Fruit fly (Drosophila melanogaster): ENCODE results near the gene CG9525.

The CG9525 gene

DNA sequence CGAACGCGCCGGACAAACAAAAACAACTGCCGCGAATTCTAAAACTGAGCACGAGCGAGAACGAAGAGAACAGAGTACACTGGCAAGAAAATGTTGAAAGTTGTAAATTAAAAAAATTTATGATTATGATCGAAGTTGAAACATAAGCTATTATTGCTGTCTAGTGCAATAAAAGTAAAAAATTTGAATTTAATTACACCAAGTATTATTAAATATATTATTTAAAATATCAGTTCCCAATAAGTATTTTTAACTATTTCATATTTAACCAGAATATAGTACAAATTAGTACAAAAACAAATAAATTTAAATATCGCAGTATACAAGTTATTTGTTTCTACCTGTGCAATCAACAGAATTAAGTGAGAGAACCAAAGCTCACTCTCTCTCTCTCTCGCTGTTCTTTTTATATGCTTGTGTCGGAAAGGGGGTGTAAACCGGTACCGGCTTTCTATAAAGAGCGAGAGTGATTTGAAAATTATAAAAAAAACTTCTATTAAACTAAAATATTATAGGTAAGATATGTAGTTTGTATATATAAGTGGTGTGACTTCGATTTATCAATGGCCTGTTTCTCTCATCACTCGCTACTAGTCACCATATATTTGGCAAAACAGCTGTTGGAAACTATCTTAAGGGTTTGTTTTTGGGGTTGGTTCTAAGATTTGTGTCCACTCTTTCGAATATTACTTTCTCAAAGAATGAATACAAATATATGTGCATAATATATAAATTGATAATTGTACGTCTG lies 10.8 kb downstream of the CG9525 start, which contains the start of gene C1GalTA (continued):
- TF ChIP-seq CG7928 (GFP tag; optimal IDR thresholded peaks at IDR 0.05) (peak; percentile 75), CG2120 (GFP tag; optimal IDR thresholded peaks at IDR 0.05) (peak; percentile 89), CG10431 (GFP tag; optimal IDR thresholded peaks at IDR 0.05) (peak; percentile 94), ac (GFP tag; optimal IDR thresholded peaks at IDR 0.05) (peak; percentile 63), CG4282 (GFP tag; optimal IDR thresholded peaks at IDR 0.05) (no peak), eyg (GFP tag; optimal IDR thresholded peaks at IDR 0.05) (peak; percentile 40), luna (GFP tag; optimal IDR thresholded peaks at IDR 0.05) (no peak), p53 (GFP tag; optimal IDR thresholded peaks at IDR 0.05) (no peak), Bteb2 (GFP tag; optimal IDR thresholded peaks at IDR 0.05) (peak; percentile 78), CG15269 (tag; optimal IDR thresholded peaks at IDR 0.05) (peak; percentile 99), CG18011 (GFP tag; optimal IDR thresholded peaks at IDR 0.05) (peak; percentile 79), toy (GFP tag; IDR thresholded peaks at IDR 0.05) (peak; percentile 90), Sox100B (GFP tag; optimal IDR thresholded peaks at IDR 0.05) (peak; percentile 99), btn (GFP tag; optimal IDR thresholded peaks at IDR 0.05) (no peak), amos (GFP tag; IDR thresholded peaks at IDR 0.05; ENCODE audit: partially characterized antibody) (no peak), ash1 (GFP tag; optimal IDR thresholded peaks at IDR 0.05) (no peak), CG11093 (GFP tag; IDR thresholded peaks at IDR 0.05) (peak; percentile 90), E2f1 (GFP tag; IDR thresholded peaks at IDR 0.05) (peak; percentile 97), CG18619 (GFP tag; optimal IDR thresholded peaks at IDR 0.05) (peak; percentile 96), Hey (tag; optimal IDR thresholded peaks at IDR 0.05) (peak; percentile 77), CG15073 (GFP tag; optimal IDR thresholded peaks at IDR 0.05) (peak; percentile 35), CG13775 (GFP tag; optimal IDR thresholded peaks at IDR 0.05) (peak; percentile 97), ranshi (GFP tag; IDR thresholded peaks at IDR 0.05) (peak; percentile 95), CG7745 (tag; optimal IDR thresholded peaks at IDR 0.05) (peak; percentile 35), Dek (tag; optimal IDR thresholded peaks at IDR 0.05) (peak; percentile 97), sc (optimal IDR thresholded peaks at IDR 0.05) (no peak), sc (GFP tag; optimal IDR thresholded peaks at IDR 0.05) (peak; percentile 97), Antp (GFP tag; optimal IDR thresholded peaks at IDR 0.05) (peak; percentile 53), Pdp1 (GFP tag; optimal IDR thresholded peaks at IDR 0.05) (peak; percentile 63 to 74), CG10959 (GFP tag; IDR thresholded peaks at IDR 0.05) (peak; percentile 72), Bdp1 (GFP tag; optimal IDR thresholded peaks at IDR 0.05) (peak; percentile 31), sqz (GFP tag; optimal IDR thresholded peaks at IDR 0.05) (peak; percentile 98), Doc3 (GFP tag; IDR thresholded peaks at IDR 0.05; ENCODE audit: partially characterized antibody) (no peak), HLH54F (GFP tag; optimal IDR thresholded peaks at IDR 0.05) (peak; percentile 48), otp (GFP tag; IDR thresholded peaks at IDR 0.05) (peak; percentile 68; the same call in 1 of the 3 replicates), C15 (GFP tag; IDR thresholded peaks at IDR 0.05) (peak; percentile 83; the same call in 2 of the 3 replicates), CG10366 (GFP tag; IDR thresholded peaks at IDR 0.05) (peak; percentile 90), Ets97D (GFP tag; optimal IDR thresholded peaks at IDR 0.05) (no peak), CG43689 (GFP tag; IDR thresholded peaks at IDR 0.05) (no peak; the same call in 1 of the 2 replicates), ci (GFP tag; IDR thresholded peaks at IDR 0.05) (peak; percentile 86), Awh (GFP tag; IDR thresholded peaks at IDR 0.05) (peak; percentile 95), CG6813 (GFP tag; optimal IDR thresholded peaks at IDR 0.05) (peak; percentile 96), CG7987 (GFP tag; optimal IDR thresholded peaks at IDR 0.05) (peak; percentile 83), CG9215 (GFP tag; IDR thresholded peaks at IDR 0.05) (peak; percentile 95), CG17186 (GFP tag; optimal IDR thresholded peaks at IDR 0.05) (peak; percentile 60), CG11696 (GFP tag; IDR thresholded peaks at IDR 0.05) (peak; percentile 90), CG16779 (GFP tag; IDR thresholded peaks at IDR 0.05) (no peak), CG34376 (GFP tag; optimal IDR thresholded peaks at IDR 0.05) (peak; percentile 93), CG5180 (GFP tag; optimal IDR thresholded peaks at IDR 0.05) (peak; percentile 90), bigmax (GFP tag; optimal IDR thresholded peaks at IDR 0.05) (no peak)

All from whole organism, embryonic.